Fruit fly (Drosophila melanogaster) whole organism, wandering third instar larva: ENCODE data around the gene pasha.

Source experiments
- Hr78 ChIP-seq: fragments of >200 bp; optimal IDR thresholded peaks from 2 replicates; lab custom pipeline; 2017; ENCODE audit warnings: missing biosample characterization, missing genetic modification characterization
- Hr83 ChIP-seq: fragments of 200-300 bp; sonication (Bioruptor generic); optimal IDR thresholded peaks from 2 replicates; lab custom pipeline; 2016; ENCODE audit warnings: missing biosample characterization, mild to moderate bottlenecking, missing genetic modification characterization, moderate library complexity; ENCODE audit not compliant: poor library complexity, severe bottlenecking

DNA sequence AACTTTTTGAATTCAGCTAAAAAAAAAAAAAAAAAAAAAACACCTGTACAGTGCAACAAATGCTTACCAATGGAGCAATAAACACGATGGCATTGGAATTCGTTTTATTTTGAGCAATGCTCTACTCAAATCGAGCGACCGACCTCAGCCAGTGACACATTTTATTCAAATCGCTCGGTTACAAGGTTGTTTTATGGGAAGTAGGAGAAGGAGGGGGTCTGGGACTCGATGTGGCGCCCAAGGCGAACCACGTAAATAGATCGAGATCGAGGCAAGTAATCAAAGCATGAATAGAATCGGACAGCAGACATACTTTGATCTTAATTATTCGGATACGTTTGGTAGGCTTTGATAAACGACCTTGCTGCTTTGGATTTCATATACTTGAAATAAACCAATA, 14.5 kb upstream of the pasha start:
- TF ChIP-seq Hr83 (no peak), Hr78 (GFP tag; lab: Kevin White, UChicago) (no peak)
